Worm (Caenorhabditis elegans) whole organism, L4 larva: ENCODE data around the gene T22B3.3.

Experiments
- dpl-1 ChIP-seq: fragments of 150-350 bp; optimal IDR thresholded peaks from 2 replicates; lab custom pipeline; 2014; ENCODE audit warnings: missing biosample characterization, missing genetic modification reagents, missing genetic modification characterization
- mep-1 ChIP-seq: fragments of 150-350 bp; sonication (generic microtip); optimal IDR thresholded peaks from 3 replicates; lab custom pipeline; 2014; ENCODE audit warnings: missing biosample characterization, missing genetic modification characterization
- nhr-76 ChIP-seq: fragments of 150-350 bp; optimal IDR thresholded peaks from 2 replicates; lab custom pipeline; 2014; ENCODE audit warnings: missing biosample characterization, missing genetic modification characterization
- pqm-1 ChIP-seq: sonication (generic microtip); optimal IDR thresholded peaks from 2 replicates; lab custom pipeline; 2017; ENCODE audit warnings: missing biosample characterization, missing genetic modification characterization
- set-16 ChIP-seq: fragments of 200-800 bp; sonication (Bioruptor generic); IDR thresholded peaks from 2 replicates; pipeline ENCODE4 v1.3.6; 2022; ENCODE audit warnings: missing genetic modification reagents, missing genetic modification characterization, missing compliant biosample characterization
- skn-1 ChIP-seq: fragments of 150-350 bp; optimal IDR thresholded peaks from 2 replicates; lab custom pipeline; 2014; ENCODE audit warnings: missing biosample characterization, missing genetic modification characterization
- snpc-4 ChIP-seq: fragments of 150-350 bp; optimal IDR thresholded peaks from 2 replicates; lab custom pipeline; 2014; ENCODE audit warnings: missing biosample characterization, missing genetic modification characterization
- tag-97 ChIP-seq: fragments of 200-800 bp; sonication (Bioruptor generic); IDR thresholded peaks from 2 replicates; pipeline ENCODE4 v1.3.6; 2022; ENCODE audit warnings: missing genetic modification characterization, missing compliant biosample characterization

DNA sequence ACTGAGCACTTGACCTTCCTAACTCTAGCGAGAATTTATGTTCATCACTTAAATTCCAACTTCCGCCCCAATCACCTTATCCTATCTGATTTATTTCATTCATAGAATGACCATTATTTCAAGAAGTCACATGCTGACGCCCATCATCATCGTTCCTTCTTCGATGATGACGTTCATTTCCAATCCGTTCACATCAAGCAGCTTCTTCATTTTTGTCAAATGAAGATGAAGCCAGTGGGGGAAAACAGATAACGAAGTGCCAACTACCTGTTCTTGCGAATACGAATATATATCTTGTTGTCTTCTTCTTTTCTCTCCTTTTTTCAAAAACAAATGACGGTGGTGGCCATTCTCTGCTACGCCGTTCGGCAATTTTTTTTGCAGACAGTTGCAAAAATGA lies 1.7 kb downstream of the T22B3.3 start:
- TF ChIP-seq mep-1 (tag; lab: Kevin White, UChicago) (no peak), skn-1 (tag; lab: Kevin White, UChicago) (no peak), snpc-4 (no peak), dpl-1 (GFP tag; lab: Kevin White, UChicago) (no peak), pqm-1 (no peak), tag-97 (no peak), set-16 (no peak), nhr-76 (tag; lab: Kevin White, UChicago) (no peak)
